Fruit fly (Drosophila melanogaster): ENCODE data around the gene bcd.
A peak's percentile ranks its signal among the peaks of the same experiment; 100 is the strongest.

bcd gene

dm6 chr3R:6759419-6759818 is at the start of gene bcd (continued):
- TF ChIP-seq CG17361 (GFP tag; IDR thresholded peaks at IDR 0.05) (peak; percentile 65; the same call in 2 of the 3 replicates), cwo (GFP tag; optimal IDR thresholded peaks at IDR 0.05) (no peak), en (GFP tag; optimal IDR thresholded peaks at IDR 0.05) (peak; percentile 66), CG10979 (tag; optimal IDR thresholded peaks at IDR 0.05) (peak; percentile 51), CG34224 (GFP tag; IDR thresholded peaks at IDR 0.05; ENCODE audit: partially characterized antibody) (peak; percentile 34; the same call in 1 of the 3 replicates), Hsf (GFP tag; optimal IDR thresholded peaks at IDR 0.05) (peak; percentile 83), al (GFP tag; IDR thresholded peaks at IDR 0.05) (peak; percentile 58), CG11456 (GFP tag; IDR thresholded peaks at IDR 0.05) (peak; percentile 96), CG13424 (tag; optimal IDR thresholded peaks at IDR 0.05) (peak; percentile 60), CG11085 (GFP tag; IDR thresholded peaks at IDR 0.05) (peak; percentile 75), CG3407 (GFP tag; optimal IDR thresholded peaks at IDR 0.05) (peak; percentile 56), seq (GFP tag; IDR thresholded peaks at IDR 0.05) (peak; percentile 61), Asciz (GFP tag; optimal IDR thresholded peaks at IDR 0.05) (peak; percentile 13), HmgD (GFP tag; optimal IDR thresholded peaks at IDR 0.05) (peak; percentile 89), CG11723 (GFP tag; optimal IDR thresholded peaks at IDR 0.05) (no peak), CG10366 (GFP tag; IDR thresholded peaks at IDR 0.05) (peak; percentile 74), Elba2 (GFP tag; optimal IDR thresholded peaks at IDR 0.05) (peak; percentile 52), Ets65A (GFP tag) (peak; percentile 99), salm (tag; optimal IDR thresholded peaks at IDR 0.05) (no peak), jigr1 (GFP tag; IDR thresholded peaks at IDR 0.05) (peak; percentile 57; the same call in 1 of the 3 replicates), usp (GFP tag; optimal IDR thresholded peaks at IDR 0.05) (no peak), twi (tag; optimal IDR thresholded peaks at IDR 0.05) (peak; percentile 55), slou (GFP tag; optimal IDR thresholded peaks at IDR 0.05) (peak; percentile 32), toy (GFP tag; IDR thresholded peaks at IDR 0.05) (no peak), CG1529 (GFP tag; optimal IDR thresholded peaks at IDR 0.05) (peak; percentile 21), nerfin-2 (GFP tag; IDR thresholded peaks at IDR 0.05; ENCODE audit: partially characterized antibody) (no peak), Sry-δ (GFP tag; optimal IDR thresholded peaks at IDR 0.05) (peak; percentile 73), slp2 (GFP tag; optimal IDR thresholded peaks at IDR 0.05) (peak; percentile 65), ems (GFP tag; optimal IDR thresholded peaks at IDR 0.05) (peak; percentile 62), Dad (GFP tag; optimal IDR thresholded peaks at IDR 0.05) (peak; percentile 71), nau (GFP tag; optimal IDR thresholded peaks at IDR 0.05) (no peak), CG12299 (tag; optimal IDR thresholded peaks at IDR 0.05) (peak; percentile 19), CG1602 (GFP tag; optimal IDR thresholded peaks at IDR 0.05) (peak; percentile 81), CG18619 (GFP tag; optimal IDR thresholded peaks at IDR 0.05) (peak; percentile 26), Bgb (GFP tag; IDR thresholded peaks at IDR 0.05; ENCODE audit: partially characterized antibody) (peak; percentile 45), h (optimal IDR thresholded peaks at IDR 0.05) (no peak), Ada2b (GFP tag; IDR thresholded peaks at IDR 0.05) (peak; percentile 60), HLH54F (GFP tag; optimal IDR thresholded peaks at IDR 0.05) (peak; percentile 80), stc (GFP tag; IDR thresholded peaks at IDR 0.05) (0 out of 2 replicates have a peak, but pooled peaks have one; percentile 27), CG14667 (GFP tag; IDR thresholded peaks at IDR 0.05) (peak; percentile 75), CTCF (GFP tag; optimal IDR thresholded peaks at IDR 0.05) (peak; percentile 99), jing (GFP tag; optimal IDR thresholded peaks at IDR 0.05) (peak; percentile 58), Lim3 (GFP tag; IDR thresholded peaks at IDR 0.05) (no peak), pan (optimal IDR thresholded peaks at IDR 0.05) (no peak), pan (GFP tag; optimal IDR thresholded peaks at IDR 0.05 in 1 of 2, IDR thresholded peaks at IDR 0.05 in 1 of 2) (peak in 1 of 2 experiments; percentile 84), CG4730 (GFP tag; IDR thresholded peaks at IDR 0.05) (peak; percentile 67), Abd-B (GFP tag; optimal IDR thresholded peaks at IDR 0.05) (peak; percentile 77), gce (GFP tag; IDR thresholded peaks at IDR 0.05) (peak; percentile 78; the same call in 1 of the 3 replicates), wor (GFP tag; IDR thresholded peaks at IDR 0.05) (peak; percentile 67), Optix (GFP tag; IDR thresholded peaks at IDR 0.05) (peak; percentile 78), C15 (GFP tag; IDR thresholded peaks at IDR 0.05) (peak; percentile 45; the same call in 1 of the 3 replicates), gsb-n (tag; optimal IDR thresholded peaks at IDR 0.05) (peak; percentile 13), CG11696 (GFP tag; IDR thresholded peaks at IDR 0.05) (peak; percentile 51)

Data from whole organism, embryonic.